Fruit fly (Drosophila melanogaster) whole organism: ENCODE measurements around the gene CG15728.

Experiments used
- CG8478 ChIP-seq: fragments of >200 bp; optimal IDR thresholded peaks from 2 replicates; lab custom pipeline; 2018; ENCODE audit warnings: inconsistent platforms
- Dll ChIP-seq: fragments of >200 bp; optimal IDR thresholded peaks from 2 replicates; lab custom pipeline; 2017
- EcR ChIP-seq, 2 experiments: fragments of >200 bp; optimal IDR thresholded peaks; 2 replicates each; lab custom pipeline; 2017; ENCODE audit warnings: missing biosample characterization in 2 of 2, missing genetic modification characterization in 2 of 2, missing genetic modification reagents in 2 of 2
- pan ChIP-seq: fragments of >200 bp; optimal IDR thresholded peaks from 2 replicates; lab custom pipeline; 2017
- psq ChIP-seq: fragments of >200 bp; optimal IDR thresholded peaks from 2 replicates; lab custom pipeline; 2017
- usp ChIP-seq: fragments of >200 bp; optimal IDR thresholded peaks from 2 replicates; lab custom pipeline; 2017; ENCODE audit warnings: missing biosample characterization, missing genetic modification characterization, mixed read lengths

DNA sequence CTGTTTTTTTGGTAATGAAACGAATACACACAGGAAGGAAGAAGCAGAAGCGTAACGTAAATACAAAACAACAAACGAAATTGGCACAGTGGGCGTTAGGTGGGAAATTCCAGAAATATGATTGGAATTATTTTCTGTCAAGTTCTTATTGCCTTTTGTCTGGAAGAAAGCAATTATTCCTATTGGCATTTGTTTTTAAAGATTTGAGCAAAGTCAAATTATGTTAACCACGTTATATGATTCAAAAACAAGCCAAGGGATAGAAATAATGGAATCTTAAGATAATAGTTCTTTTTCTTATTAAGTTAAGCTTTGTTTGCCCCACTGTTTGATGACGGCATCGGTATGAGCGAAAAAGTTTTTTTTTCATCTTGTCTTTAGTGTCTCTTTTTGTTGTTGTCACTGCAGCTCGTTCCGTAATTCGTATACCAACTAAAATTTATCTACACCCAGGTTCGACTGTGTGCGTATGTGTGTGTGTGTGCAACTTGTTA, 44.5 kb upstream of the CG15728 start:
- TF ChIP-seq Dll (lab: Kevin White, UChicago): no peak
- TF ChIP-seq CG8478: no peak
- TF ChIP-seq usp (GFP tag; lab: Kevin White, UChicago): no peak
- no peak for TF ChIP-seq pan
- TF ChIP-seq psq (lab: Kevin White, UChicago): no peak
- no peak for TF ChIP-seq EcR (GFP tag; optimal IDR thresholded peaks at IDR 0.05; lab: Kevin White, UChicago)
